Worm (Caenorhabditis elegans): ENCODE measurements around the gene B0024.15.

DNA sequence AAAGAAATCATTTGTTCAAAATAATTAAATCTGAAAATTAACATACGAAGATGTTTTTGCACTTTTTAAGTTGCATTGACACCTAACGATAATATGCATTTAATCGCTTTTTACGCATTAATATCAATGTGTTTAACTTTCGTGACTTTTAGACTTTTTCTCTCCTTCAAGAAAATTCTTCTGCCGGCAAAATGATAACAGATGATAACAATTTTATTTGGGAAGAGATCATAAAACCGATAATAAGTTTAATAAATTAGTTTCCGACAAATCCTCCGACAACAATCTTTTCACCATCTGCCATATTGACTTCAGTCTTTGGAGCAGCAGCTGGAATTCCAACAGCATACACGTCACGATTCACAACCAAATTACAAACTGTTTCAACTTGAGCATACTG is 9.7 kb upstream of the B0024.15 start:
- TF ChIP-seq him-1 (tag; optimal IDR thresholded peaks at IDR 0.05) (no peak), W03F9.2 (tag; optimal IDR thresholded peaks at IDR 0.05) (no peak), dao-5 (tag; optimal IDR thresholded peaks at IDR 0.05) (no peak)
